Fruit fly (Drosophila melanogaster) S2 (cell line): Measurements from ENCODE around the gene CG3558.

Source experiments
- CG8478 ChIP-seq: fragments of >200 bp; optimal IDR thresholded peaks from 2 replicates; lab custom pipeline; 2018
- CTCF ChIP-seq, 2 experiments: fragments of >200 bp; optimal IDR thresholded peaks; 2 replicates each; lab custom pipeline; 2018

CG3558 gene

DNA sequence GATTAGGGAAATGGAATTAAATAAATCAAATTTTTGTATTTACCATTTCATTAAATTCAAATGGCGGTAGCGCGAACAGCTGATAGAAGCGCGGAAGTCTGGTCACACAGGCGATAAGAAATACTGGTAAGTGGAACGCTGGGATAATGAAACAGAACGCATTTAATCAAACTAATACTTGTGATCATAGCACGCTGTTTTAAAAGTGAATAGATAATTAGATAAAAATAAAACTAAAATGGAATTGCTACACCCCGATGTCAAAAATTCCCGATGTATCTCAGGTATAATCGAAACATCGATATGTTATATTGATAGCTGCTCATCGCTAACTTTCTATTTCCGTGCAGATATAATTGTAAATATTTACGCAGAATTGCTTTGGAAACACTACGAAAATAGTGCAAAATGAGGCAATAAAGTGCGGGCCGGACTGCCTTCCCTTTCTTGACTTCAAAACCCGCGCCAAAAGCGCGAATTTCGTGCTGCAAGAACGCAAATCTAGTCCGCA, at the start of gene CG3558, which contains the start of gene okr:
Gene CG3558, plus strand, starts transcription at position 207 of the 511 bp plus-strand sequence.
Gene okr, minus strand, starts transcription at position 96 of the 511 bp plus-strand sequence.
- peak in 1 of 2 experiments; percentile 2 for TF ChIP-seq CTCF (optimal IDR thresholded peaks at IDR 0.05; lab: Kevin White, UChicago)
- no peak for TF ChIP-seq CG8478 (lab: Kevin White, UChicago)

DNA sequence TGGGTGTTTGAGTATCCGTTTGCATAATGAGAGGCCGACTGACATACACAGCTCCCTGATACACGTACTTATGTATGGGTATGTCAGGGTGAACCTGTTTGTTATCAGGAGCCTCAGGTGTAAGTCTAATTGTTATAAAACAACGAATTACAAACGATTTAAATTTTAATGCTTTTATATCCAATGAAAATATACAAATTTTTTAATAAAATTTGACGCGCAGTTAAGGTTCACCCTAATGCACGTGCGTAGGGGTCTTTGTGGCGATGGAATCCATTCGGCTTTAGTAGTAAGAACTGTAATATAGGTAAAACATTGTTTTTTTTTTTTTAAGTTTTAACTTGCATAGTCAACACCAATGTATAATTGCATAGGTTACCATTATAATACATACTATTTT, 48.2 kb upstream of the CG3558 start:
- TF ChIP-seq CTCF (optimal IDR thresholded peaks at IDR 0.05; lab: Kevin White, UChicago) (no peak), CG8478 (lab: Kevin White, UChicago) (no peak)

DNA sequence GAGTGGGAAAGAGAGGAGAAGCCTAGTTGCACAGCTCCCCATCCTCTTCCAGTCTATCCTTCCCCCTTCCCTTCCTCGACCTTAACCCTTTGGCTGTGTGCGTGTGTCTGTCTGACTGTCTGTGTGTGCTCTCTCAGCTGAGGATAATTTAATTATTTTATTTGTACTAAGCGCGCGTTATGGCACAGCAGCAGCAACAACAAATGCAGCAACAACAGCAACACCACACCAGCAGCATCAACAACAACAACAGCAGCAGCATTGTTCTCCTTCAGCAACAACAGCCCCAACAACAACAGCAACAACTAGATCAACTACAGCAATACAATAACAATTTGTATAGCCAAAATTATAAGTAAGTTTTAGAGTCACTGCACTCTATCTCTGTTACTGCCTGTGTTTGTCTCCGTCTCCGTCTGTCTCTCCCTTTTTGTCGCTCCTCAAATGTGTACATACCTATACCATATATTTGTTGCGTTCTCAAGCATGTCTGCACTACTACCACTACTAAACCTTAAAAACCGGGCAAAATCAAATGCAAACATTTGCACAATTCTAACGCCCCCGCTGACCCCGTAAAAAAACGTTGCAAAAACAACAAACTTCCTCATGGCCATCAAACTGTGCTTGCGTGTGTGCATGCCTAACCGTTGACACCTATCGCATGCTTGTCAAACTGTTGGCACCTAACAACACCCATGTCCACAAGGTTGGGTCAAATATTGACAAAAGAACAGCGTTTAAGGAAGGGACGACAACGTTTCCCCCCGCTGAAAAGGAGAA, 47.0 kb upstream of the CG3558 start:
- peak; percentile 24 to 44 for TF ChIP-seq CTCF (optimal IDR thresholded peaks at IDR 0.05; lab: Kevin White, UChicago)
- TF ChIP-seq CG8478 (lab: Kevin White, UChicago), result no peak

DNA sequence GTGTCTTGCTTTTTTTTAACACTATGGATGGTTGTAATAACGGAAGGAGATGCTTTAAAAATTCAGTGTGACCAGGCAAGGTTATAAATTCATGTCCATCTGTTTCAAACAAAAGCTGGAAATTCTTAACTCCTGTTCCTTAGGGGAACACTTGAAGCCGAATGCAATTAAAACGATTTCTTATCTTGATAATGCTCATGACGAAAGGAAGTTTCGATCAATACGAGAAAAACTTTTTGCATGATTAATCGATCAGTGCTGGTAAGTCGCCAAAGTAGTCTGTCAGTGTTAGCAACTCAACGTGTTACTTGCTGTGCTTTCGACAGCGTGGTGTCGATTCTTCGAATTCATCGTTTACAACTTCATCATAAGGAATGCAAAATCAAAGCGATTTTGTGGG, 38.2 kb upstream of the CG3558 start, which contains the start of gene Rbp9:
Gene Rbp9, plus strand, starts transcription at position 291 of the 400 bp plus-strand sequence.
- TF ChIP-seq CTCF (optimal IDR thresholded peaks at IDR 0.05; lab: Kevin White, UChicago), result no peak
- no peak for TF ChIP-seq CG8478 (lab: Kevin White, UChicago)

DNA sequence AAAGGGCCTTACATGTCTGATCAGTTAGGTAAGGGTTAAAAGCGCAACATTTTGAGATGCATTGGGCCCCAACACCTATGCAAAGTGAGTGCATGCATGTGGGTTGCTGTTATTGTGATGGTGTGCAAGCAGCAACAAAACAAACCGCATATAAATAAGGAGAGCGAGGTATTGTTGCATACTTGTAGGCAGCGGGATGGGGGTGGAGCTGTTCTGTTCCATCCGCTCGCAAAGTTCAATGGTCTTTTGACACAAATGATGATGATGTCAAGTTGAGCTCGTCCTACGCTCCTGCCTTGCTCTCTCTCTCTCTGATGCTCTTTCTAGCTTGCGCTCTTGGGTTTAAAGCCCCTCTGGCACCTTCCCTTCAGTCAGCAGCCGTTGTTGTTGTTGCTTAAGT, 37.0 kb upstream of the CG3558 start:
- TF ChIP-seq CTCF (optimal IDR thresholded peaks at IDR 0.05; lab: Kevin White, UChicago) (no peak), CG8478 (lab: Kevin White, UChicago) (no peak)

DNA sequence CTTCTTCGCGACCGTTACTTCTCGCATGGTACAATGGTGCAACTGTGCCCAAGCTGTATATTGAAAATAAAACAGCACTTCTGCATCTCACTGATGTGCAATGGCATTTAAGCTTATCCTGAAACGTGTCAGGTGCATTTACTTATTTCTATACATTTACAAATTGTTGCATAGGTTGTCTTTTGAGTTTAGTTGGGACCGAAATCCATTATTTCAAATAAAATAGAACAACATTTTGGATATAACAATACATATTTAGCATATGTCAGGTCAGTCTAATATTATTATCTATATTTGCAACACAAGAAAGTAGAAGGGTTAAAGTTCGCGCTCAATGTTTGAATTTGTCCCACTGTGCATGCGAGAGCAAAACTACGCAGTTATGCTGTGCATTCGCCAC, 36.3 kb upstream of the CG3558 start:
- TF ChIP-seq CTCF (optimal IDR thresholded peaks at IDR 0.05; lab: Kevin White, UChicago) (no peak), CG8478 (lab: Kevin White, UChicago) (no peak)

DNA sequence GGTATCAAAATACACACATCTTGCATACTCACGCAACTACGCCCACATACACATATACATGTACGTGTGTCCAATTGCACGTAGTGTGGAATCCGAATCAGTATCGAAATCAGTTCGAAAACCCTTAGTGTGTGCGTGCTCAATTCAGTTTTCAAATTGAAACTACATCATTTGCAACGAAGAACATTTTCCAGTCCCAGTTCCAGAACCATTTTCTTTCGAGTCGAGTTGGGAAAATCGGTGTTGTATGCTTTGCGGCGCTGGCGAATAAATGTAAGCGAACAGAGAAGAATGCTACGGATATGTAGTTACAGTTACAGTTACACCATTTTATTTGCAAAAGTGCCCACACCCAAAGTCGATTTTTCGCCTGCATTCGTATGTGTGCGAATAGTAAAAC, 35.7 kb upstream of the CG3558 start:
- peak; percentile 30 to 51 for TF ChIP-seq CTCF (optimal IDR thresholded peaks at IDR 0.05; lab: Kevin White, UChicago)
- no peak for TF ChIP-seq CG8478 (lab: Kevin White, UChicago)

DNA sequence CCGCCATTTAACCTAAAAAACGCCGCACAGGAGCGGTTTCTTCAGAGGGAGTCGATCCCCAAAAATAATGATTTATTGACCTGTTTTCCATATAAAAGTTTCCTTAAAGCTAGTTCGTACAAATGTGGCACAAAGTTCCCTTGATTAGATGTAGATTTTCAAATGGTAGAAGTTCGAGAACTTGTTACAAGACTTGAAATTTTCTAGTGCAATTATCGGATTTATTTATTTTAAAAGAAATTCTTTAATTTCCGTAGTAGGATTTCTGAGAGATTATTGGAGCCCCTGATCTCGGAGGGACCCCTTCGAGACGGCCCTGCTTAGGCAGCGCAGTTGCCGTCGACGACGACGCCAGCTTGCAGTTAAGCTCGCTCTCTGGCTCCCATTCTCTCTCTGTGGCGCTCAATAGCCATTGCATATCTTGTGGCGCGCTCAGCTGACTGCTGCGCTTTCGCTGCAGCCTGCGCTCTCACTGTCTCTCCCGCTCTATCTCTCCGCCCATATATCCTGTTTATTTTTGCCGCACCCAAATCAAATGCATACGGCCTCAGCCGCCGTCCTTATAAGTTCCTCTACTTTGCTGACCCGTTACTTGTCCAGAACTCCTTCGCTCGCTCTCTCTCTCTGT, 35.0 kb upstream of the CG3558 start:
- TF ChIP-seq CTCF (optimal IDR thresholded peaks at IDR 0.05; lab: Kevin White, UChicago) (no peak), CG8478 (lab: Kevin White, UChicago) (no peak)

DNA sequence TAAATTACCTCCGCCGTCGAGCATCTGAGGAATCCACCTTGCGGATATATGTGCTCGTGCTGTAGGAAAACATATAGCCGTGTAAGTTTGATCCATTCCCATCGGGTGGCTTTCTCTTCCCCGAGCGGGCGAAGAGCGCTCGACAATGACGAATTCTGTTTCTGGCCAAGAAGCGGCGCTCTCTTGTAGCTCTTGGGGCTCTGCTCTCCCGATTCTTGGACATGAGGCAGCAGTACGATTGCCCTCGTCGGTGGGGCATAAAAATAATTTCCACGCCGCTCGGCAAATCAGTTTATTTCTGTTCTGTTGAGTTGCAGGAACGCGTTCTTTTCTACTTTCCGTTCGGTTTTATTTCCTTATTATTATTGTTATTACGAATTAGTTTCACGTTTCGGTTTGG, 33.8 kb upstream of the CG3558 start:
- TF ChIP-seq CG8478 (lab: Kevin White, UChicago) (no peak), CTCF (optimal IDR thresholded peaks at IDR 0.05; lab: Kevin White, UChicago) (no peak)

DNA sequence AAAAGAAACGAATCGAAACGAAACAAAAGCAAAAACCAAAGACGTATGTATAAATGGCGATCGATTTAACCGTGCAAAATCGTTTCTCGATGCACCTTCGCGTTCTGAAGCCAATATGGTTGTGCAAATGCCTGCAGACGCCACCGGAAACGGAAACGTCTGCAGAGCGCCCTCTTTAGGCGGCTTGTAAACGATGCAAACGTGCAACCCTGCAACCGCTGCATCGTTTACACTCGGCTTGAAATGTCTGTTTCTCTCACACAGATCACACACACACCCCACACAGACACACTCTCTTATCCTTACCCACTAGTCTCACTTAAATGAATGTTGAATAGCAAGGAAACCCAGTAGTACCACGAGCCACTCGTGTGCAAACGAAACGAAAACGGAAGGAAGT, 25.8 kb upstream of the CG3558 start:
- peak; percentile 82 to 89 for TF ChIP-seq CTCF (optimal IDR thresholded peaks at IDR 0.05; lab: Kevin White, UChicago)
- no peak for TF ChIP-seq CG8478 (lab: Kevin White, UChicago)

DNA sequence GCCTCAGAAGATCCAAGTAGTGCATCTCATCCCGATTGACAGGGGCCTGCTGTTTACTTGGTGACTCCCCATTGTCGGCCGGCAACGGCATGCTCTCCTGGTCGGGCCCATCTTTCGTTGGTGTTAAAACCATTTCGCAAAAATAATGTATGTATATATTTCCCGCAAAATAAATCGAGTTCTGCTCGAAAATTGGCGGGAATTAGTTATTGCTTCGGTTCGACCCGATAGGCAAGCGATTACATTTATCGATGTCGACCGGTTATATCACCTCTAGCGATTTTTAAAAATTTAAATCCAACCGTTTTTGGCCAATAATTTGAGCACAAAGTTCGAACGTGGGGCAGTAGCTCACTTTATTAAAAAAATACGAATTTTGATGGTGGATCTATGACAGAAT, 23.2 kb upstream of the CG3558 start, which contains the start of gene Ts:
Gene Ts, minus strand, starts transcription at position 201 of the 400 bp plus-strand sequence.
- TF ChIP-seq CG8478 (lab: Kevin White, UChicago) (no peak), CTCF (optimal IDR thresholded peaks at IDR 0.05; lab: Kevin White, UChicago) (no peak)

DNA sequence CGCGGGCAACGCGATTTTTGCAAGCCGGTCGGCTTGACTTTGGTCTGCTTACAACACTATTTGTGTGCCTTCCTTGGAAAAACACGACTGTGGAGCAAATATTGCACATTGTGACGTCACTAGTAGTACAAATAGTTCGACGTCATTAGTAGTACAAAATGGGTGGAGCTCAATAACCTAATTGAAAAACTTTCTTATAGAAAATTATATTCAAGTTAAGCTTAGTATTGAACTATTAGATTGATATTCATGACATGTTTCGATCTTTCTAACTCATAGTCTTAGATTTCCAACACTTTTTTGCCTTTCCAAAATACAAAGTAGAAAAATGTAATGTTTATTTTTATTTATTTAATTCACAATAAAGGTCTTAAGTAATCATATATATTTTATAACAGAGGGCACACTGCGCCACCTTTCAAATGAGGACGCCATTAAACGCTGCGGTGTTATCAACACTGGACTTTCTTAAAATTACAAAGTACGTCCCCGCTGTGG, 20.2 kb upstream of the CG3558 start, which contains the start of the genes Rrp1 and gammaTub23C:
Gene Rrp1, minus strand, starts transcription at position 70 of the 498 bp plus-strand sequence.
Gene gammaTub23C, plus strand, starts transcription at position 453 of the 498 bp plus-strand sequence.
- TF ChIP-seq CTCF (optimal IDR thresholded peaks at IDR 0.05; lab: Kevin White, UChicago) (no peak), CG8478 (lab: Kevin White, UChicago) (no peak)

DNA sequence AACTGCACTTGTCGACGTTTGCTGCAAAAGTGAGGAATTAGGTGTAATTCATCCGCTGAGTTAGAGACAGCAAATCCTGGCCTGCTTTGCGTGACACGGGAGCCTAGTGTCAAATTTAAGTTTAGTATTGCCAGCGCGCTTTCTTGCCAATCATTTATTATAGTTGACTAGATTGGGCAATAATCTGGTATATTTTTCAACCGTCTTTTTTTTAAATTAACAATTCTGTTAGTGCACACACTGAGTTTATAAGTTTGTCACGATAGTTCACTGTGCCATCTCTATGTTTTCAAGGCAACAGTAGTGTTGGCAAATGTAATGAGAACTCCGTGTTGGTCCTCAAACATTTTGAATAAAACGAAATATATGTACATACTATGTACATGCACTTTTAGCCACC, 15.8 kb upstream of the CG3558 start, which contains the start of the genes CG9641 and CG3165:
Gene CG9641, minus strand, starts transcription at position 34 of the 400 bp plus-strand sequence.
Gene CG3165, plus strand, starts transcription at position 294 of the 400 bp plus-strand sequence.
- TF ChIP-seq CG8478 (lab: Kevin White, UChicago) (no peak), CTCF (optimal IDR thresholded peaks at IDR 0.05; lab: Kevin White, UChicago) (no peak)

DNA sequence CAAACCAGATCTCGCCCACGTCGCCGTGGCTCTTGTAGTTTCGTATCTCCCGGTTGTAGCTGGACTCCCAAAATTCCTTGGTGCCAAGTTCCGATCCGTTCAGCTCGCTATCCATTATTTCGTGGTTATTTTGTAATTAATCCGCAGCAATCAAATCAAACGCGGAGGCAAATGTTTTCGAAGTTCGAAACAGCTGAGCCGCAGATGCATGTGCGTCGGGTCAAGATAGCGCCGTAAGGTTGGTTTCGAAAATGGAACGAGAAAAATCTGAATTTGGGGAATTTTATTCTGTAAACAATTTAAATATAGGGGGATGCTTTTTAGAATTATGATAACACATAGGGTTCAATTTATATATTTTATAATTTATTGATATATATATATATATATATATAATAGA, 13.6 kb upstream of the CG3558 start, which contains the start of gene CG9643:
Gene CG9643, minus strand, starts transcription at position 198 of the 400 bp plus-strand sequence.
- TF ChIP-seq CG8478 (lab: Kevin White, UChicago), result no peak
- TF ChIP-seq CTCF (optimal IDR thresholded peaks at IDR 0.05; lab: Kevin White, UChicago), result no peak
